Fruit fly (Drosophila melanogaster) whole organism, embryonic: ENCODE results near the gene Tsc1.

ENCODE experiments used
- ATbp ChIP-seq: fragments of 200-800 bp; sonication (Bioruptor generic); optimal IDR thresholded peaks from 2 replicates; lab custom pipeline; 2017; ENCODE audit warnings: missing biosample characterization, mild to moderate bottlenecking, missing genetic modification characterization, missing genetic modification reagents
- Antp ChIP-seq: fragments of 200-800 bp; sonication (Bioruptor generic); optimal IDR thresholded peaks from 3 replicates; lab custom pipeline; 2016; ENCODE audit warnings: missing biosample characterization, missing genetic modification characterization
- Asciz ChIP-seq: fragments of 200-800 bp; sonication (Bioruptor generic); optimal IDR thresholded peaks from 2 replicates; lab custom pipeline; 2017; ENCODE audit warnings: missing biosample characterization, mild to moderate bottlenecking, missing genetic modification characterization, missing genetic modification reagents
- Atf3 ChIP-seq: fragments of 200-800 bp; sonication (Bioruptor generic); optimal IDR thresholded peaks from 3 replicates; lab custom pipeline; 2016; ENCODE audit warnings: missing biosample characterization, missing genetic modification characterization
- CG10147 ChIP-seq: fragments of 200-800 bp; sonication (Bioruptor generic); optimal IDR thresholded peaks from 2 replicates; lab custom pipeline; 2019; ENCODE audit warnings: missing biosample characterization, mild to moderate bottlenecking, missing genetic modification characterization, moderate library complexity
- CG10321 ChIP-seq: fragments of 200-800 bp; sonication (Bioruptor generic); IDR thresholded peaks from 2 replicates; pipeline ENCODE4 v1.3.6; 2022; ENCODE audit warnings: missing biosample characterization, missing genetic modification characterization
- CG11247 ChIP-seq: fragments of 200-800 bp; sonication (Bioruptor generic); IDR thresholded peaks from 2 replicates; pipeline ENCODE4 v1.3.6; 2022; ENCODE audit warnings: missing biosample characterization, missing genetic modification characterization
- CG1233 ChIP-seq: fragments of 200-800 bp; sonication (Bioruptor generic); optimal IDR thresholded peaks from 4 replicates; lab custom pipeline; 2018; ENCODE audit warnings: missing biosample characterization, mild to moderate bottlenecking, missing genetic modification characterization
- CG12769 ChIP-seq: fragments of 200-800 bp; sonication (Bioruptor generic); optimal IDR thresholded peaks from 2 replicates; lab custom pipeline; 2019; ENCODE audit warnings: missing biosample characterization, mild to moderate bottlenecking, missing genetic modification characterization, moderate library complexity
- CG15601 ChIP-seq: fragments of 200-800 bp; sonication (Bioruptor generic); optimal IDR thresholded peaks from 3 replicates; lab custom pipeline; 2019; ENCODE audit warnings: missing biosample characterization, mild to moderate bottlenecking, missing genetic modification characterization, moderate library complexity
- CG17612 ChIP-seq: fragments of 200-800 bp; sonication (Bioruptor generic); IDR thresholded peaks from 2 replicates; pipeline ENCODE4 v1.3.6; 2022; ENCODE audit warnings: missing biosample characterization, missing genetic modification characterization
- CG1792 ChIP-seq: fragments of 200-800 bp; sonication (Bioruptor generic); optimal IDR thresholded peaks from 2 replicates; lab custom pipeline; 2016; ENCODE audit warnings: missing biosample characterization, missing genetic modification characterization
- CG2202 ChIP-seq: fragments of 200-800 bp; sonication (Bioruptor generic); optimal IDR thresholded peaks from 2 replicates; lab custom pipeline; 2018; ENCODE audit warnings: missing biosample characterization, mild to moderate bottlenecking, missing genetic modification characterization
- CG4820 ChIP-seq: fragments of 200-800 bp; sonication (Bioruptor generic); optimal IDR thresholded peaks from 3 replicates; lab custom pipeline; 2016; ENCODE audit warnings: missing biosample characterization, missing genetic modification characterization
- CG6683 ChIP-seq: fragments of 200-800 bp; sonication (Bioruptor generic); optimal IDR thresholded peaks from 2 replicates; lab custom pipeline; 2017; ENCODE audit warnings: missing biosample characterization, mild to moderate bottlenecking, missing genetic modification characterization, missing genetic modification reagents
- CG6689 ChIP-seq: fragments of 200-800 bp; sonication (Bioruptor generic); IDR thresholded peaks from 2 replicates; pipeline ENCODE4 v1.3.6; 2022; ENCODE audit warnings: missing biosample characterization, missing genetic modification characterization
- CG8388 ChIP-seq: fragments of 200-800 bp; sonication (Bioruptor generic); optimal IDR thresholded peaks from 2 replicates; lab custom pipeline; 2019; ENCODE audit warnings: missing biosample characterization, mild to moderate bottlenecking, missing genetic modification characterization, moderate library complexity
- CG8478 ChIP-seq: fragments of >200 bp; optimal IDR thresholded peaks from 2 replicates; lab custom pipeline; 2018
- CG9609 ChIP-seq: fragments of 200-800 bp; sonication (Bioruptor generic); optimal IDR thresholded peaks from 3 replicates; lab custom pipeline; 2016; ENCODE audit warnings: missing biosample characterization, missing genetic modification characterization
- Dip2 ChIP-seq: fragments of 200-800 bp; sonication (Bioruptor generic); IDR thresholded peaks from 2 replicates; pipeline ENCODE4 v1.3.6; 2022; ENCODE audit warnings: missing biosample characterization, missing genetic modification characterization
- Doc2 ChIP-seq: fragments of 200-800 bp; sonication (Bioruptor generic); IDR thresholded peaks from 2 replicates; pipeline ENCODE4 v1.3.6; 2022; ENCODE audit warnings: missing biosample characterization, missing genetic modification characterization
- H15 ChIP-seq: fragments of 200-800 bp; sonication (Bioruptor generic); IDR thresholded peaks from 3 replicates; pipeline ENCODE4 v1.3.6; 2022; ENCODE audit warnings: missing biosample characterization, missing genetic modification characterization
- Hey ChIP-seq: fragments of 200-800 bp; sonication (Bioruptor generic); optimal IDR thresholded peaks from 3 replicates; lab custom pipeline; 2018; ENCODE audit warnings: missing biosample characterization, mild to moderate bottlenecking, missing genetic modification characterization
- HmgZ ChIP-seq: fragments of 200-800 bp; sonication (Bioruptor generic); optimal IDR thresholded peaks from 2 replicates; lab custom pipeline; 2018; ENCODE audit warnings: missing biosample characterization, mild to moderate bottlenecking, missing genetic modification characterization
- Hmx ChIP-seq: fragments of 200-800 bp; sonication (Bioruptor generic); optimal IDR thresholded peaks from 2 replicates; lab custom pipeline; 2016; ENCODE audit warnings: missing biosample characterization, missing genetic modification characterization
- Max ChIP-seq: fragments of 200-800 bp; sonication (Bioruptor generic); optimal IDR thresholded peaks from 2 replicates; lab custom pipeline; 2016; ENCODE audit warnings: missing biosample characterization, mild to moderate bottlenecking, missing genetic modification characterization
- Oaz ChIP-seq: fragments of 200-800 bp; sonication (Bioruptor generic); IDR thresholded peaks from 2 replicates; pipeline ENCODE4 v1.3.6; 2022; ENCODE audit warnings: missing biosample characterization, missing genetic modification characterization
- Ssrp ChIP-seq: fragments of 200-800 bp; sonication (Bioruptor generic); optimal IDR thresholded peaks from 2 replicates; lab custom pipeline; 2018; ENCODE audit warnings: missing biosample characterization, mild to moderate bottlenecking, missing genetic modification characterization, moderate library complexity
- Stat92E ChIP-seq, 3 experiments: fragments of >200 bp in 2 of 3; fragments of 200-800 bp in 1 of 3; sonication (Bioruptor generic) in 1 of 3; optimal IDR thresholded peaks; 2 replicates each; lab custom pipeline; 2017 to 2019; ENCODE audit warnings: missing biosample characterization in 3 of 3, missing genetic modification characterization in 3 of 3, mild to moderate bottlenecking in 1 of 3, moderate library complexity in 1 of 3
- Usf ChIP-seq: fragments of 200-800 bp; sonication (Bioruptor generic); optimal IDR thresholded peaks from 2 replicates; lab custom pipeline; 2017; ENCODE audit warnings: missing genotype, missing biosample characterization, missing genetic modification characterization
- Xbp1 ChIP-seq: fragments of 200-800 bp; sonication (Bioruptor generic); optimal IDR thresholded peaks from 3 replicates; lab custom pipeline; 2016; ENCODE audit warnings: missing biosample characterization, mild to moderate bottlenecking, missing genetic modification characterization
- bowl ChIP-seq: fragments of 200-800 bp; sonication (Bioruptor generic); IDR thresholded peaks from 2 replicates; pipeline ENCODE4 v1.3.6; 2022; ENCODE audit warnings: missing biosample characterization, missing genetic modification characterization
- ci ChIP-seq: fragments of 200-800 bp; sonication (Bioruptor generic); IDR thresholded peaks from 3 replicates; pipeline ENCODE4 v1.3.6; 2022; ENCODE audit warnings: missing biosample characterization, missing genetic modification characterization
- corto ChIP-seq: fragments of 200-800 bp; sonication (Bioruptor generic); optimal IDR thresholded peaks from 2 replicates; lab custom pipeline; 2016; ENCODE audit warnings: missing biosample characterization, mild to moderate bottlenecking, missing genetic modification characterization, moderate library complexity
- crol ChIP-seq: fragments of 200-800 bp; sonication (Bioruptor generic); IDR thresholded peaks from 2 replicates; pipeline ENCODE4 v1.3.6; 2022; ENCODE audit warnings: missing biosample characterization, missing genetic modification characterization
- dan ChIP-seq: fragments of 200-800 bp; sonication (Bioruptor generic); IDR thresholded peaks from 2 replicates; pipeline ENCODE4 v1.3.6; 2022; ENCODE audit warnings: missing biosample characterization, missing genetic modification characterization
- dati ChIP-seq: fragments of 200-800 bp; sonication (Bioruptor generic); IDR thresholded peaks from 2 replicates; pipeline ENCODE4 v1.3.6; 2022; ENCODE audit warnings: missing biosample characterization, missing genetic modification characterization
- disco-r ChIP-seq: fragments of 200-800 bp; sonication (Bioruptor generic); optimal IDR thresholded peaks from 2 replicates; lab custom pipeline; 2016; ENCODE audit warnings: missing biosample characterization, missing genetic modification characterization
- dm ChIP-seq: fragments of 200-800 bp; sonication (Bioruptor generic); optimal IDR thresholded peaks from 3 replicates; lab custom pipeline; 2016; ENCODE audit warnings: missing biosample characterization, missing genetic modification characterization
- ham ChIP-seq: fragments of 200-800 bp; sonication (Bioruptor generic); IDR thresholded peaks from 2 replicates; pipeline ENCODE4 v1.3.6; 2022; ENCODE audit warnings: missing biosample characterization, missing genetic modification characterization
- her ChIP-seq: fragments of 200-800 bp; sonication (Bioruptor generic); optimal IDR thresholded peaks from 2 replicates; lab custom pipeline; 2016; ENCODE audit warnings: missing biosample characterization, missing genetic modification characterization
- jigr1 ChIP-seq: fragments of 200-800 bp; sonication (Bioruptor generic); IDR thresholded peaks from 3 replicates; pipeline ENCODE4 v1.3.6; 2022; ENCODE audit warnings: missing biosample characterization, missing genetic modification characterization
- luna ChIP-seq: fragments of 200-800 bp; sonication (Bioruptor generic); optimal IDR thresholded peaks from 2 replicates; lab custom pipeline; 2016; ENCODE audit warnings: missing biosample characterization, missing genetic modification characterization
- nerfin-1 ChIP-seq: fragments of 200-800 bp; sonication (Bioruptor generic); optimal IDR thresholded peaks from 3 replicates; lab custom pipeline; 2019; ENCODE audit warnings: missing biosample characterization, mild to moderate bottlenecking, missing genetic modification characterization, moderate library complexity
- oc ChIP-seq: fragments of 200-800 bp; sonication (Bioruptor generic); optimal IDR thresholded peaks from 2 replicates; lab custom pipeline; 2018; ENCODE audit warnings: missing biosample characterization, mild to moderate bottlenecking, missing genetic modification characterization, moderate library complexity
- shn ChIP-seq: fragments of 200-800 bp; sonication (Bioruptor generic); optimal IDR thresholded peaks from 3 replicates; lab custom pipeline; 2016; ENCODE audit warnings: missing biosample characterization, missing genetic modification characterization
- sob ChIP-seq: fragments of 200-800 bp; sonication (Bioruptor generic); IDR thresholded peaks from 2 replicates; pipeline ENCODE4 v1.3.6; 2022; ENCODE audit warnings: missing biosample characterization, missing genetic modification characterization
- sr ChIP-seq: fragments of 200-800 bp; sonication (Bioruptor generic); IDR thresholded peaks from 3 replicates; pipeline ENCODE4 v1.3.6; 2022; ENCODE audit warnings: missing biosample characterization, missing genetic modification characterization
- tx ChIP-seq: fragments of 200-800 bp; sonication (Bioruptor generic); optimal IDR thresholded peaks from 2 replicates; lab custom pipeline; 2016; ENCODE audit warnings: missing biosample characterization, missing genetic modification characterization
- vnd ChIP-seq: fragments of 200-800 bp; sonication (Bioruptor generic); IDR thresholded peaks from 3 replicates; pipeline ENCODE4 v1.3.6; 2022; ENCODE audit warnings: missing biosample characterization, missing genetic modification characterization; ENCODE audit not compliant: partially characterized antibody
- vvl ChIP-seq: fragments of 200-800 bp; sonication (Bioruptor generic); IDR thresholded peaks from 2 replicates; pipeline ENCODE4 v1.3.6; 2022; ENCODE audit warnings: missing biosample characterization, missing genetic modification characterization

The Tsc1 gene

dm6 chr3R:24161173-24161811 is 31.2 kb downstream of the Tsc1 start, which contains the start of the genes Myo95E and TBC1d7 (continued):
- TF ChIP-seq CG6683 (GFP tag; lab: Kevin White, UChicago) (peak; percentile 58), bowl (GFP tag; lab: Robert Waterston, UW) (peak; percentile 79), Antp (GFP tag; lab: Kevin White, UChicago) (peak; percentile 27), oc (tag; lab: Kevin White, UChicago) (no peak), corto (peak; percentile 35), CG8478 (lab: Kevin White, UChicago) (no peak), vvl (GFP tag; lab: Robert Waterston, UW) (peak; percentile 97), H15 (GFP tag; lab: Robert Waterston, UW) (peak; percentile 93), dan (peak; percentile 68), CG6689 (peak; percentile 97), CG10147 (peak; percentile 86), Oaz (GFP tag; lab: Robert Waterston, UW) (peak; percentile 93), CG12769 (tag; lab: Kevin White, UChicago) (no peak), CG4820 (GFP tag; lab: Kevin White, UChicago) (peak; percentile 82), dati (GFP tag; lab: Robert Waterston, UW) (peak; percentile 50), HmgZ (peak; percentile 85), ATbp (GFP tag; lab: Kevin White, UChicago) (no peak), CG17612 (GFP tag; lab: Robert Waterston, UW) (peak; percentile 65; the same call in 1 of the 2 replicates), Doc2 (GFP tag; lab: Robert Waterston, UW) (peak; percentile 75; the same call in 1 of the 2 replicates), tx (GFP tag; lab: Kevin White, UChicago) (peak; percentile 7), CG2202 (peak; percentile 63), ham (GFP tag; lab: Robert Waterston, UW) (no peak), her (no peak), jigr1 (GFP tag; lab: Robert Waterston, UW) (peak; percentile 84), sr (GFP tag; lab: Robert Waterston, UW) (peak; percentile 39; the same call in 1 of the 3 replicates), CG10321 (GFP tag; lab: Robert Waterston, UW) (peak; percentile 69), sob (GFP tag; lab: Robert Waterston, UW) (peak; percentile 92), Usf (GFP tag; lab: Kevin White, UChicago) (peak; percentile 72), ci (peak; percentile 90), shn (GFP tag; lab: Kevin White, UChicago) (peak; percentile 15), crol (GFP tag; lab: Robert Waterston, UW) (peak; percentile 59), Hey (no peak), Ssrp (tag; lab: Kevin White, UChicago) (peak; percentile 86), CG15601 (no peak), Xbp1 (GFP tag; lab: Kevin White, UChicago) (peak; percentile 89), vnd (GFP tag; lab: Robert Waterston, UW) (peak; percentile 59; the same call in 1 of the 3 replicates), CG11247 (GFP tag; lab: Robert Waterston, UW) (peak; percentile 86), Dip2 (GFP tag; lab: Robert Waterston, UW) (no peak), Atf3 (GFP tag; lab: Kevin White, UChicago) (peak; percentile 1), dm (no peak), Asciz (GFP tag; lab: Kevin White, UChicago) (no peak), Stat92E (GFP tag; optimal IDR thresholded peaks at IDR 0.05; lab: Kevin White, UChicago) (peak in 1 of 3 experiments; percentile 7), CG1233 (GFP tag; lab: Kevin White, UChicago) (peak; percentile 81), nerfin-1 (tag; lab: Kevin White, UChicago) (peak; percentile 78), CG1792 (GFP tag; lab: Kevin White, UChicago) (no peak), disco-r (no peak), Max (GFP tag; lab: Kevin White, UChicago) (peak; percentile 85), CG9609 (GFP tag; lab: Kevin White, UChicago) (peak; percentile 18), luna (GFP tag; lab: Kevin White, UChicago) (no peak), Hmx (GFP tag; lab: Kevin White, UChicago) (no peak), CG8388 (GFP tag; lab: Kevin White, UChicago) (peak; percentile 82)
